Fruit fly (Drosophila melanogaster): ENCODE data around the gene Miga.
A peak's percentile ranks its signal among the peaks of the same experiment; 100 is the strongest.

Miga gene

dm6 chrX:8437285-8438110 is at the start of gene Miga:
TSS of gene Miga (minus strand) at chrX:8437820.
- TF ChIP-seq CG17801 (GFP tag; optimal IDR thresholded peaks at IDR 0.05; ENCODE audit: partially characterized antibody): peak; percentile 50

dm6 chrX:8484778-8485177 is 47.2 kb upstream of the Miga start:
- no peak for TF ChIP-seq CG17801 (GFP tag; optimal IDR thresholded peaks at IDR 0.05; ENCODE audit: partially characterized antibody)

DNA sequence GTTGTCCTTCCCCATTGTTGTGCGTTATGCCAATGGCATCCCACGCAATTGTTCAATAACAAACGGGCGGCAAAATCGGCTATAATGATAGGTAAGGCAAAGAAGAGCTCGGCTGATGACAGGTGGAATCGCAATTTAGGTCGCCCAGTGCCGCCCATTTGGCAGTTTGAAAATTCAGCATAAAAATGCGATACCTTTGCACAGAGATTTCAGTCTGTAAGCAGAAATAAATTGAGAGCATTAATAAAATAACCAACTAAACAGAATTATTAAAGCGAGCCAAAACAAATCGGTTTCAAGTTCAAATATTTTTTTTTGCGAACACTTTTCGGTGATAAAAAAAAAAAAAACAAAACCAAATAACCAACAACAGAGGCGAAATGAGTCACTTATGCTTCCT is 46.1 kb upstream of the Miga start, which contains the start of gene CG33223:
CG33223 (minus strand) TSS at position 215 of the 400 bp plus-strand sequence.
- TF ChIP-seq CG17801 (GFP tag; optimal IDR thresholded peaks at IDR 0.05; ENCODE audit: partially characterized antibody): no peak

DNA sequence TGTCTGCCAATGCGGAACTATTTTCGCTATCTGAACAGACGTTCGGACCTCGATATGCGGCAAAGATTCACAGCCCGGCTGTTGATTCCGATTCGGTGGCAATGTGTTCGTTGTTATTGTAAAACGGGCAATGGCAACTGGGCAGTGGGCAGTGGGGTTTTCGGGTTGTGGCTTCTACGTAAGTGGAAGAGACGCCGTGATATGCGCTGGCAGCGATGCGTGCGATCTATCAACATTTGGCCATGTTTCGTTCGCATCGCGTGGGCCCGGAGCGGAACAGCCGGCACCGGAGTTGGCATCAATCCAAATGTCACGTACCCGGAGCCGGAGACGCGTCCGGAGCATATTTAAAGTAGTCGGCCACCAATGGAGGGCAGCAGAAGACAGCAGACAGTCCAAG is 43.8 kb upstream of the Miga start, which contains the start of gene Cp38:
Cp38 (plus strand) TSS at position 376 of the 400 bp plus-strand sequence.
- TF ChIP-seq CG17801 (GFP tag; optimal IDR thresholded peaks at IDR 0.05; ENCODE audit: partially characterized antibody): no peak

DNA sequence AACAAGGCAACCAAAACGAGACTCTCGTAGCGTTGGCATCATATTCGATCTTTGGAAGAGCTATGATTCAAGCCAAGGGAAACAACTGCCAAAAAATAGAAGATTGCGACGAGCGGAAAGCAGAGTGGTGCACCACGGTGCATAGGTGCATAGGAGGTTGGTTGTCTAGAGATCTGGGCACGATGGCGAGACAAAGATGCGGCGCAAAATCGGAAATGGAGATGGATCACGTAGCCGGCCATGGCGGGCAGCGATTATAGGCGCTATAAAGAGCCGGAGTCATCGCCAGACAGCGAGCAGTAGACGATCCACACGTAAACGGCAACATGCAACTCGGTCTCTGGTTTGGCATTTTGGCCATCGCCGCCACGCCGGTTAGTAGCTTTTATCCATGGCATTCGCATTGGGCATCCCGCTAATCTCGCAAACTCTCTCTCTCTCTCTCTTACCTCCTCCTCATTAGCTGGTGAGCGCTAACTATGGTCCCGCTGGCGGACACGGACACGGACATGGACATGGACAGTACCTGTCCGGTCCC is 41.5 kb upstream of the Miga start, which contains the start of gene Cp36:
Cp36 (plus strand) TSS at position 289 of the 538 bp plus-strand sequence.
- no peak for TF ChIP-seq CG17801 (GFP tag; optimal IDR thresholded peaks at IDR 0.05; ENCODE audit: partially characterized antibody)

- TF ChIP-seq CG17801 (GFP tag; optimal IDR thresholded peaks at IDR 0.05; ENCODE audit: partially characterized antibody): no peak
These were observed 39.2 kb upstream of the Miga start, which contains the start of gene Cp7Fc for dm6 chrX:8476817-8477216. TSS of gene Cp7Fc (plus strand) at chrX:8477117.

dm6 chrX:8475657-8476056 is 38.0 kb upstream of the Miga start:
- TF ChIP-seq CG17801 (GFP tag; optimal IDR thresholded peaks at IDR 0.05; ENCODE audit: partially characterized antibody): no peak

DNA sequence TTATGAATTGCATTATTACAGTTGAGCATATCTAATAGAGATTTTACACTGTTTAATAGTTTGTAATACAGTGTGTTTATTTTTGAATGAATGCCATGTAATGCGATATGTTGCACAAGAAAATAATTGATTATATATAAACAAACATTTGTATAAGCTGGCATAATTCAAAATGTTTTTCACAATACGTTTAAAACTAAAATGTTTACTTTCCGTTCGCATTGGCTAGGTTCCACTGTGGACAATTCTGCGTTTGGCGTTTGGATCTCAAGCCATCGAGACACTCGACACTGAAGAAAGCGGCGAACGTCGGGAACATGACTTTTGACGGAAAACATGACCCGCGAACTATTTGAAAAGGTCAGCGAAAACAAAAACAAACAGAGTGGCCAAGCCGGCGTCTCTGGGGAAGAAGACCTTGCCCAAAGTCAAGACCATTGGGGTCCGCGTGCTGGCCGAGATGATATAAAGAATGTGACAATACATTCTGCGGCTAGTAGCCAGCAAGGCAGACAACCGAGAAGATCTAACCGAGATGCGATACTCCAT is 35.8 kb upstream of the Miga start, which contains the start of gene Cp7Fb:
Cp7Fb (plus strand) TSS at position 499 of the 549 bp plus-strand sequence.
- no peak for TF ChIP-seq CG17801 (GFP tag; optimal IDR thresholded peaks at IDR 0.05; ENCODE audit: partially characterized antibody)

DNA sequence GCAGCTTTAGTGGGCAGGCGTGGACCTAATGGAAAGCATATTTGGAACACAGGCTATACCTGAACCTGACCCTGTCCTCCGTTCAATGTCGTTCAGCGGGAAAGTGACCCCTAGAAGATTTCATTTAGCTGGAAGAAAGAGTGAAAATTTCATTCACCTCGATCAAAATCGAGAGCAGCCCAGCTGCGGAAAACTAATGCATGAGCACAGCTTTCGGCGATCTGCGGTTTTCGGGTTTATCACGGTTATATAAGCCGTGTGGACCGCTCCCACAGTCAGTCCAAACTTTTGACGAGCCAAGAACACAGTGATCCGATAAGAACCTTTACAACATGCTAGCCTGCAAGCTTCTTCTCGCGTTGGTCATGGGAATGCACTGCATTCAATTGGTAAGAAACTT is 33.0 kb upstream of the Miga start, which contains the start of gene Cp7Fa:
Cp7Fa (plus strand) TSS at position 301 of the 400 bp plus-strand sequence.
- TF ChIP-seq CG17801 (GFP tag; optimal IDR thresholded peaks at IDR 0.05; ENCODE audit: partially characterized antibody): no peak

DNA sequence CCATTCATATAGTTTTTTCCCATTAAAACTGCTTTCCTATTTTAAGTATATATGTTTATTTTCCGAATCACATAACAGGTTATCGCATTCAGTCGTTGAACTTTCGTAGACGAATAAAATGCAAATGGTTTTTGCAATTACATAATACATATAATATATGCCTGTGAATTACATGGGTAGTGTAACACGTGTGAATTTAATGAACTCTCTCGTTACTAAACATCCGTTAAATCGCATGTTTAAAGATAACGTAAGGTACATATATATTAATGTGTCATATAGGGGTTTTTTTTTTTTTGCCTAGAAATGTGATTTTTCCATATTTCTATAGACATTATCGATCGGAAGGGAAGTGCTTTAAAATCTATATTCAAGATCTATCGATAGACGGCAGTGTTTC is 32.0 kb upstream of the Miga start:
- TF ChIP-seq CG17801 (GFP tag; optimal IDR thresholded peaks at IDR 0.05; ENCODE audit: partially characterized antibody): no peak

DNA sequence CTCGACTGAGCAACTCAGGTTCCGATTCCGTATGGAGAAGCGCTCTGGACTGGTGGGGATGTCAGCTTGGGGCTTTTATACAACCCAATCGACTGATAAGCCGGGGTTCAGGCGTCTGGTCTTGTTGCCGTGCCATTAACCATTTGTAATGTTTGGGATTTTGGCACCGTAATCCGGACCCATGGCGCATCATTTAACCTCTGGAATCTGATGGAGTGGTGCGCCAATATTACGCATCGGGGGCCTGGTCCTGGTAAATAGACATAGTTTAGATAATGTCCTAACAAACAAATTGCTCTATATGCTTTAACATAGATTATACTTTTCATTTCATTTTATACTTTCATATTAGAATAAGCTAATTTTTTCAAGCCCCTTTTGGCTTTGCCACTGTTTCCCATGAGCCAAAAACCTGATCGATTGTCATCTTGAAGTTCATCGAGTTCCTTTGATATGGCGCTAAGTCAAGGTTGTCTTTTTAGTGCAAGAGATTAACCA is 31.4 kb upstream of the Miga start, which contains the start of gene CG12116:
CG12116 (minus strand) TSS at position 51 of the 498 bp plus-strand sequence.
- no peak for TF ChIP-seq CG17801 (GFP tag; optimal IDR thresholded peaks at IDR 0.05; ENCODE audit: partially characterized antibody)

DNA sequence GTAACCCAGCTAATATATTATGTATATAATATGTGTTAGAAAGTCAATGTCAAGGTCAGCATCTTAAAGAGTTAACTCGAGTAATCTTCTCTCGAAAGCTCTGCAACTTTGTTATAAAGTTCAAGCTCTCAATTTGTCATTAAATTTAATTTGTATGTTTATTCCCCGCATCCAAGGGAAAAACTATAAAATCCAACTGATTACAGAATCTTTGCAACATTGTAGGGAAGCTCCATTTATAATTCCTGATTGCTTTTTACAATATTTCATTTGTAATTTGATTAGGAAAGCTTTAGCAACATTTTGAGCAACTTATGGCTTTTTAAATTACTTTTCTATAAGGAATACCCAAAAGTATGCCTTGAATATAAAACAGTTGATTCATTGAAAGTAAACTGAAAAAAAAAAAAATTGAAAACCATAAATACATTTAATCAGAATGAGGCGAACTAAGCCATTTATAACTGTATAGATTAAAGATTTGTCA is 29.2 kb upstream of the Miga start:
- TF ChIP-seq CG17801 (GFP tag; optimal IDR thresholded peaks at IDR 0.05; ENCODE audit: partially characterized antibody): no peak

DNA sequence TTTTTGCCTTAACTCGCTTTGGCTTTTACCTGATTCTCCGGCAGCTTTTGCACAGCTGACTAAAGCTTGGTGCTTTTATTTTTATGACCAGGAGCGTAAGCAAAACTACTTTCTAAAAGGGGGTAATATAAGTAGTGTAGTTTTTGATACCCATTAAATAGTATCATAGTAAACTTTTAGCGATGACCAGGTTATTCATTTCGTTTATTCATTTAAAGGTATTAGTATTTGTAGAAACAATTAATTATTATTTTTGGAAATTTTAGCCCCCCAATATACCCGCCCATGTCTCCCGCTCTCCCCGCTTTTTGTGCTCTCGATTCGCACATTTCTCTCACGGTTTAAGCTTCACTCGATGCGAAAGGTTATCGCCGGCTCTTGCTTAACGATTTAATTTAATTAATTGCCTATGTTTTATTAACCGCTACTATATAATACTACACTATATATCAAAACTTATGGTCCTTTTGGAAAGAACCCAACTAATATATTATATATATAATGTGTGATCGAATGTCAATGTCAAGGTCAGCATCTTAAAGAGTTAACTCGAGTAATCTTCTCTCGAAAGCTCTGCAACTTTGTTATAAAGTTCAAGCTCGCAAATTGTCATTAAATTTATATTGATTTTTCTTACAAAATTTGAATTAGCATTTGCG is 26.9 kb upstream of the Miga start, which contains the start of gene Sptr:
Sptr (minus strand) TSS at position 61 of the 659 bp plus-strand sequence.
- TF ChIP-seq CG17801 (GFP tag; optimal IDR thresholded peaks at IDR 0.05; ENCODE audit: partially characterized antibody): no peak

- no peak for TF ChIP-seq CG17801 (GFP tag; optimal IDR thresholded peaks at IDR 0.05; ENCODE audit: partially characterized antibody)
These were observed 23.5 kb upstream of the Miga start, which contains the start of gene Es2 for dm6 chrX:8461147-8461546. TSS of gene Es2 (plus strand) at chrX:8461479.
